Worm (Caenorhabditis elegans) whole organism, L4 larva: ENCODE results near the gene bbln-1.

Source experiments
- F26F4.8 ChIP-seq: fragments of 200-800 bp; sonication (Bioruptor generic); conservative IDR thresholded peaks from 2 replicates; pipeline ENCODE4 v1.3.6; 2022; ENCODE audit warnings: missing genetic modification characterization, missing compliant biosample characterization
- T20F7.1 ChIP-seq: fragments of 200-800 bp; sonication (Bioruptor generic); optimal IDR thresholded peaks from 2 replicates; lab custom pipeline; 2018; ENCODE audit warnings: mild to moderate bottlenecking, missing genetic modification characterization, missing compliant biosample characterization
- T26A8.4 ChIP-seq: fragments of 200-800 bp; sonication (Bioruptor generic); IDR thresholded peaks from 2 replicates; pipeline ENCODE4 v1.3.6; 2022; ENCODE audit warnings: missing genetic modification characterization, missing compliant biosample characterization
- Y48G9A.11 ChIP-seq: fragments of 200-800 bp; sonication (Bioruptor generic); IDR thresholded peaks from 2 replicates; pipeline ENCODE4 v1.3.6; 2022; ENCODE audit warnings: missing genetic modification reagents, missing genetic modification characterization, missing compliant biosample characterization
- Y5F2A.4 ChIP-seq: fragments of 200-800 bp; sonication (Bioruptor generic); optimal IDR thresholded peaks from 2 replicates; lab custom pipeline; 2018; ENCODE audit warnings: mild to moderate bottlenecking, missing genetic modification characterization, missing compliant biosample characterization
- Y75B8A.6 ChIP-seq: fragments of 200-800 bp; sonication (Bioruptor generic); IDR thresholded peaks from 2 replicates; pipeline ENCODE4 v1.3.6; 2022; ENCODE audit warnings: missing genetic modification reagents, missing genetic modification characterization, missing compliant biosample characterization
- ZK546.5 ChIP-seq, 2 experiments: sonication (generic microtip); optimal IDR thresholded peaks; 2 replicates each; lab custom pipeline; 2017; ENCODE audit warnings: missing biosample characterization in 2 of 2, missing genetic modification characterization in 2 of 2
- aha-1 ChIP-seq: fragments of 150-350 bp; peaks from one replicate; lab custom pipeline; 2014; ENCODE audit warnings: missing biosample characterization, missing genetic modification characterization
- ama-1 ChIP-seq: fragments of 150-350 bp; optimal IDR thresholded peaks from 2 replicates; lab custom pipeline; 2014; ENCODE audit warnings: inconsistent platforms, mixed read lengths
- attf-4 ChIP-seq: sonication (generic microtip); optimal IDR thresholded peaks from 3 replicates; lab custom pipeline; 2017; ENCODE audit warnings: missing biosample characterization, missing genetic modification characterization
- ceh-32 ChIP-seq: sonication (generic microtip); optimal IDR thresholded peaks from 2 replicates; lab custom pipeline; 2016; ENCODE audit warnings: mild to moderate bottlenecking, missing genetic modification characterization, missing compliant biosample characterization; ENCODE audit not compliant: poor library complexity
- ceh-82 ChIP-seq: sonication (generic microtip); optimal IDR thresholded peaks from 2 replicates; lab custom pipeline; 2017; ENCODE audit warnings: missing biosample characterization, missing genetic modification characterization
- daf-12 ChIP-seq: fragments of 150-350 bp; optimal IDR thresholded peaks from 2 replicates; lab custom pipeline; 2014; ENCODE audit warnings: missing biosample characterization, missing genetic modification reagents, missing genetic modification characterization
- daf-16 ChIP-seq, 3 experiments: sonication (generic microtip); optimal IDR thresholded peaks; 2 replicates each; lab custom pipeline; 2016 to 2017; ENCODE audit warnings: missing genetic modification characterization in 3 of 3, missing genetic modification reagents in 3 of 3, mild to moderate bottlenecking in 2 of 3, missing compliant biosample characterization in 2 of 3, missing biosample characterization in 1 of 3, moderate library complexity in 1 of 3
- daf-8 ChIP-seq: fragments of 200-800 bp; sonication (Bioruptor generic); IDR thresholded peaks from 2 replicates; pipeline ENCODE4 v1.3.6; 2022; ENCODE audit warnings: missing genetic modification characterization, missing compliant biosample characterization
- dmd-6 ChIP-seq: fragments of 200-800 bp; sonication (Bioruptor generic); IDR thresholded peaks from 2 replicates; pipeline ENCODE4 v1.3.6; 2022; ENCODE audit warnings: missing genetic modification reagents, missing genetic modification characterization, missing compliant biosample characterization
- duxl-1 ChIP-seq: sonication (generic microtip); optimal IDR thresholded peaks from 2 replicates; lab custom pipeline; 2016; ENCODE audit warnings: mild to moderate bottlenecking, missing genetic modification characterization, moderate library complexity, missing compliant biosample characterization; ENCODE audit not compliant: poor library complexity
- dve-1 ChIP-seq: sonication (generic microtip); optimal IDR thresholded peaks from 2 replicates; lab custom pipeline; 2017; ENCODE audit warnings: antibody characterized with exemption, mild to moderate bottlenecking, missing genetic modification characterization, missing compliant biosample characterization; ENCODE audit not compliant: insufficient read depth
- egl-43 ChIP-seq: fragments of 200-800 bp; sonication (Bioruptor generic); IDR thresholded peaks from 2 replicates; pipeline ENCODE4 v1.3.6; 2022; ENCODE audit warnings: missing genetic modification reagents, missing genetic modification characterization, missing compliant biosample characterization
- fkh-10 ChIP-seq: fragments of 150-350 bp; optimal IDR thresholded peaks from 2 replicates; lab custom pipeline; 2014; ENCODE audit warnings: missing biosample characterization, missing genetic modification reagents, missing genetic modification characterization
- fos-1 ChIP-seq: fragments of 150-350 bp; optimal IDR thresholded peaks from 2 replicates; lab custom pipeline; 2014; ENCODE audit warnings: missing biosample characterization, missing genetic modification characterization
- lin-13 ChIP-seq: fragments of 150-350 bp; optimal IDR thresholded peaks from 2 replicates; lab custom pipeline; 2014; ENCODE audit warnings: missing biosample characterization, missing genetic modification reagents, missing genetic modification characterization
- lin-39 ChIP-seq: fragments of 150-350 bp; optimal IDR thresholded peaks from 2 replicates; lab custom pipeline; 2014; ENCODE audit warnings: missing biosample characterization, missing genetic modification reagents, missing genetic modification characterization
- madf-9 ChIP-seq: fragments of 200-800 bp; sonication (Bioruptor generic); conservative IDR thresholded peaks from 2 replicates; pipeline ENCODE4 v1.3.6; 2022; ENCODE audit warnings: missing genetic modification reagents, missing genetic modification characterization, missing compliant biosample characterization
- mdl-1 ChIP-seq, 2 experiments: fragments of 150-350 bp in 1 of 2; sonication (generic microtip) in 1 of 2; optimal IDR thresholded peaks; 2 replicates each; lab custom pipeline; 2014 to 2017; ENCODE audit warnings: missing biosample characterization in 2 of 2, missing genetic modification characterization in 2 of 2
- mep-1 ChIP-seq: fragments of 150-350 bp; sonication (generic microtip); optimal IDR thresholded peaks from 3 replicates; lab custom pipeline; 2014; ENCODE audit warnings: missing biosample characterization, missing genetic modification characterization
- mes-2 ChIP-seq: sonication (generic microtip); optimal IDR thresholded peaks from 2 replicates; lab custom pipeline; 2016; ENCODE audit warnings: missing genotype, mild to moderate bottlenecking, missing genetic modification characterization, missing compliant biosample characterization; ENCODE audit not compliant: poor library complexity, severe bottlenecking
- mxl-2 ChIP-seq: fragments of 200-800 bp; sonication (Bioruptor generic); conservative IDR thresholded peaks from 2 replicates; pipeline ENCODE4 v1.3.6; 2022; ENCODE audit warnings: missing genetic modification reagents, missing genetic modification characterization, missing compliant biosample characterization
- mxl-3 ChIP-seq: fragments of 200-800 bp; sonication (Bioruptor generic); optimal IDR thresholded peaks from 2 replicates; lab custom pipeline; 2018; ENCODE audit warnings: mild to moderate bottlenecking, missing genetic modification characterization, missing compliant biosample characterization
- nhr-11 ChIP-seq: fragments of 150-350 bp; optimal IDR thresholded peaks from 2 replicates; lab custom pipeline; 2014; ENCODE audit warnings: missing biosample characterization, missing genetic modification characterization
- nhr-25 ChIP-seq: sonication (generic microtip); optimal IDR thresholded peaks from 2 replicates; lab custom pipeline; 2017; ENCODE audit warnings: missing genetic modification characterization, mild to moderate bottlenecking, missing compliant biosample characterization, antibody characterized with exemption, moderate library complexity, borderline replicate concordance; ENCODE audit not compliant: insufficient read depth
- nhr-28 ChIP-seq: fragments of 150-350 bp; optimal IDR thresholded peaks from 2 replicates; lab custom pipeline; 2014; ENCODE audit warnings: missing biosample characterization, missing genetic modification characterization
- nhr-41 ChIP-seq: fragments of 200-800 bp; sonication (Bioruptor generic); IDR thresholded peaks from 2 replicates; pipeline ENCODE4 v1.3.6; 2022; ENCODE audit warnings: missing genetic modification reagents, missing genetic modification characterization, missing compliant biosample characterization
- nhr-48 ChIP-seq: sonication (generic microtip); optimal IDR thresholded peaks from 2 replicates; lab custom pipeline; 2016; ENCODE audit warnings: mild to moderate bottlenecking, missing genetic modification characterization, missing compliant biosample characterization
- nhr-76 ChIP-seq: fragments of 150-350 bp; optimal IDR thresholded peaks from 2 replicates; lab custom pipeline; 2014; ENCODE audit warnings: missing biosample characterization, missing genetic modification characterization
- php-3 ChIP-seq: fragments of 200-800 bp; sonication (Bioruptor generic); IDR thresholded peaks from 2 replicates; pipeline ENCODE4 v1.3.6; 2022; ENCODE audit warnings: missing genetic modification reagents, missing genetic modification characterization, missing compliant biosample characterization
- pqm-1 ChIP-seq: sonication (generic microtip); optimal IDR thresholded peaks from 2 replicates; lab custom pipeline; 2017; ENCODE audit warnings: missing biosample characterization, missing genetic modification characterization
- saeg-2 ChIP-seq: fragments of 200-800 bp; sonication (Bioruptor generic); IDR thresholded peaks from 2 replicates; pipeline ENCODE4 v1.3.6; 2022; ENCODE audit warnings: missing genetic modification reagents, missing genetic modification characterization, missing compliant biosample characterization
- sdz-12 ChIP-seq: fragments of 200-800 bp; sonication (Bioruptor generic); optimal IDR thresholded peaks from 2 replicates; lab custom pipeline; 2018; ENCODE audit warnings: mild to moderate bottlenecking, missing genetic modification characterization, missing compliant biosample characterization
- set-16 ChIP-seq: fragments of 200-800 bp; sonication (Bioruptor generic); IDR thresholded peaks from 2 replicates; pipeline ENCODE4 v1.3.6; 2022; ENCODE audit warnings: missing genetic modification reagents, missing genetic modification characterization, missing compliant biosample characterization
- spr-3 ChIP-seq: fragments of 200-800 bp; sonication (Bioruptor generic); optimal IDR thresholded peaks from 2 replicates; lab custom pipeline; 2018; ENCODE audit warnings: mild to moderate bottlenecking, missing genetic modification characterization, missing compliant biosample characterization
- tag-97 ChIP-seq: fragments of 200-800 bp; sonication (Bioruptor generic); IDR thresholded peaks from 2 replicates; pipeline ENCODE4 v1.3.6; 2022; ENCODE audit warnings: missing genetic modification characterization, missing compliant biosample characterization
- unc-39 ChIP-seq: sonication (generic microtip); optimal IDR thresholded peaks from 2 replicates; lab custom pipeline; 2017; ENCODE audit warnings: missing biosample characterization, missing genetic modification characterization
- ztf-11 ChIP-seq: fragments of 150-350 bp; optimal IDR thresholded peaks from 2 replicates; lab custom pipeline; 2014; ENCODE audit warnings: missing biosample characterization, missing genetic modification characterization
- ztf-7 ChIP-seq: fragments of 150-350 bp; optimal IDR thresholded peaks from 2 replicates; lab custom pipeline; 2014; ENCODE audit warnings: missing biosample characterization, missing genetic modification characterization

bbln-1 gene

DNA sequence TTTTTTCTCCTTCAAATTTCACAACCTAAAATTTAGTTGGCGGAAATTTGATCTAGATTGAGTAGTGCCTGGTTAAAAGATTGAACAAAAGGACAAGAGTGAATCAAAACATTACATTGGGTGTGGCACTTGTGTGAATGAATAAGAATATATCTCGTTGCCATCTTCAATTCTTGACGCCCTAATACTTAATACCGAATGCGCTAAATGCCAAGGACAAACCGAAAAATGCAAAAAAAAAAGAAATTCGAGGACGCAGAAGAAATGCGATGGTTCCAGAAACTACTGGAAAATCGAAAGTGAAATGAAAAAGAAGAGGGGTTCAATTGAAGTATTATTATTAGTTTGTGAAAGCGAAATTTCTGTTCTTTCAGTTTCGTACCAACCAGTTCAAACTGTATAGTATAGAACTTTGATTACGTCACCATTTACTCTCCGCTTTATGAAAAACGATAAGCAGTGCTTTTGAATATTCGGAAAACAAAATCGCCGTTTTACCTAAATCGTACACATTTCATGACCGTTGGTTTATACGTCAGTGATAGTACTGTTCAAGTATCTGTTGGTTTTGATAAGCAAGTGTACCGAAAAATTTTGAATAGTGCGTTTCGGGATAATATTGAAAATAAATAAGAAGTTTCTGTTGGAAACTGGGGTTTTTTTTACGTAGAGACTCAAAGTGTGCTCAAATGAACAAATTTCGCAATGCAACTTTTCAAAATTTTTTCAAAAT is 3.0 kb upstream of the bbln-1 start:
- TF ChIP-seq tag-97 (GFP tag; lab: Robert Waterston, UW), result no peak
- peak; percentile 36 for TF ChIP-seq dve-1 (tag; lab: Kevin White, UChicago)
- no peak for TF ChIP-seq ceh-82 (tag; lab: Kevin White, UChicago)
- no peak for TF ChIP-seq mdl-1 (tag; optimal IDR thresholded peaks at IDR 0.05; lab: Kevin White, UChicago)
- TF ChIP-seq lin-39 (tag; lab: Kevin White, UChicago), result no peak
- peak; percentile 44 for TF ChIP-seq nhr-28 (tag; lab: Kevin White, UChicago)
- TF ChIP-seq nhr-41 (GFP tag; lab: Robert Waterston, UW), result no peak
- TF ChIP-seq T20F7.1, result no peak
- no peak for TF ChIP-seq daf-16 (GFP tag; optimal IDR thresholded peaks at IDR 0.05; lab: Kevin White, UChicago)
- TF ChIP-seq daf-16 (tag; optimal IDR thresholded peaks at IDR 0.05; lab: Kevin White, UChicago), result peak; percentile 85
- peak; percentile 26 for TF ChIP-seq nhr-25 (tag; lab: Kevin White, UChicago)
- TF ChIP-seq nhr-11 (tag; lab: Kevin White, UChicago), result no peak
- peak; percentile 30 for TF ChIP-seq pqm-1 (tag; lab: Kevin White, UChicago)

DNA sequence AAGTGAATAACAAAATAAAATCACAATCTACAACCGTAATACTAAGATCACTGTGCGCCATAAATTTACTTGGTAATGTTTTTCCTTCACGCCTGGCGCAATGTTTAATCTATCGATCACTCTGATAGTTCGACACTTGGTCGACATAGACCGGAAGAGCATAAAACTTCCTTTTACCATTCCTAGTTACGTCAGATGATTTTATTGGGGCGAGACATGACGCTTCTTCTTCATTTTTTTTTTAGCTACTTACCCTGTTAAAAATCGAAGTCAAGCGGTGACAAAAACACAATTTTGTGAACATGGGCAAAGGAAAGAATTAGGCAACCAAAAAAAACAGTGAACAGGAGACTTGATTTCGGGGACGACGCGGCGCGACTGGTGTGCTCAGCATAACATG is 2.3 kb upstream of the bbln-1 start:
- TF ChIP-seq php-3 (GFP tag; lab: Robert Waterston, UW), result peak; percentile 34; the same call in 1 of the 2 replicates
- TF ChIP-seq daf-16 (GFP tag; optimal IDR thresholded peaks at IDR 0.05; lab: Kevin White, UChicago), result no peak
- TF ChIP-seq daf-16 (tag; optimal IDR thresholded peaks at IDR 0.05; lab: Kevin White, UChicago), result peak; percentile 4
- TF ChIP-seq attf-4 (tag; lab: Kevin White, UChicago), result no peak
- TF ChIP-seq unc-39, result no peak
- TF ChIP-seq ama-1 (lab: Kevin White, UChicago), result no peak
- 0 out of 2 replicates have a peak, but pooled peaks have one; percentile 16 for TF ChIP-seq dmd-6 (GFP tag; lab: Robert Waterston, UW)
- TF ChIP-seq dve-1 (tag; lab: Kevin White, UChicago), result peak; percentile 20
- peak; percentile 31 for TF ChIP-seq aha-1
- TF ChIP-seq nhr-48, result no peak
- TF ChIP-seq Y75B8A.6, result no peak
- TF ChIP-seq ztf-7, result peak; percentile 85
- no peak for TF ChIP-seq fos-1 (tag; lab: Kevin White, UChicago)

DNA sequence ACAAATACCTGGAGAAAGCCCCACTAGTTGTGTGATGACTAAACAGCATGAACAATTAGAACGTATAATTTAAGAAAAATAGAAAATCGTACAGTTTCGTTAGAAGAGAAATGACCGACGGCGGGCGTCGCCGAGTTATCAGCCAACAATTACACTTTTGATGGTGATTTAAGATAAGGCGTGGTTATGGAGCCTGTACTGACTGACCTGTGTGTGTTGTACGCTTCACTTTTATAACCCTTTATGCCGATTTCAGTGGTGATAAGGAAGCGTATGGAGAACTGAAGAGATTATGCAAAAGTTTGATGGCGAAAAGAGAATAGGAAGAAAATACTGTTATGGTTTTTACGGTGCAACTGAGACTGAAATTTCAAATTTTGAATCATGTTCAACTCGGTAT is 872 bp upstream of the bbln-1 start:
- no peak for TF ChIP-seq ztf-11 (tag; lab: Kevin White, UChicago)
- no peak for TF ChIP-seq F26F4.8 (GFP tag; lab: Robert Waterston, UW)
- TF ChIP-seq duxl-1, result no peak
- no peak for TF ChIP-seq Y5F2A.4 (GFP tag; lab: Kevin White, UChicago)
- TF ChIP-seq madf-9, result no peak
- no peak for TF ChIP-seq ceh-32 (tag; lab: Kevin White, UChicago)
- TF ChIP-seq lin-13 (GFP tag; lab: Kevin White, UChicago), result no peak
- TF ChIP-seq set-16 (GFP tag; lab: Robert Waterston, UW), result no peak
- no peak for TF ChIP-seq daf-8 (GFP tag; lab: Robert Waterston, UW)
- 0 out of 2 replicates have a peak, but pooled peaks have one; percentile 22 for TF ChIP-seq saeg-2 (GFP tag; lab: Robert Waterston, UW)
- 0 out of 2 replicates have a peak, but pooled peaks have one; percentile 33 for TF ChIP-seq T26A8.4 (GFP tag; lab: Robert Waterston, UW)
- no peak for TF ChIP-seq fkh-10
- TF ChIP-seq mep-1 (tag; lab: Kevin White, UChicago), result peak; percentile 11
- TF ChIP-seq Y48G9A.11 (GFP tag; lab: Robert Waterston, UW), result no peak
- no peak for TF ChIP-seq ZK546.5 (tag; optimal IDR thresholded peaks at IDR 0.05; lab: Kevin White, UChicago)
- no peak for TF ChIP-seq egl-43 (GFP tag; lab: Robert Waterston, UW)
- TF ChIP-seq spr-3 (GFP tag; lab: Kevin White, UChicago), result no peak
- peak; percentile 91 for TF ChIP-seq dmd-6 (GFP tag; lab: Robert Waterston, UW)
- TF ChIP-seq mxl-3, result peak; percentile 31
- peak in 1 of 2 experiments; percentile 31 for TF ChIP-seq daf-16 (GFP tag; optimal IDR thresholded peaks at IDR 0.05; lab: Kevin White, UChicago)
- TF ChIP-seq daf-16 (tag; optimal IDR thresholded peaks at IDR 0.05; lab: Kevin White, UChicago), result peak; percentile 84
- peak; percentile 92 for TF ChIP-seq nhr-28 (tag; lab: Kevin White, UChicago)
- TF ChIP-seq nhr-76 (tag; lab: Kevin White, UChicago), result no peak
- no peak for TF ChIP-seq mxl-2 (GFP tag; lab: Robert Waterston, UW)
- TF ChIP-seq mes-2 (tag; lab: Kevin White, UChicago), result peak; percentile 20
- peak; percentile 97 for TF ChIP-seq php-3 (GFP tag; lab: Robert Waterston, UW)
- no peak for TF ChIP-seq sdz-12
- TF ChIP-seq ztf-7, result peak; percentile 8
- no peak for TF ChIP-seq attf-4 (tag; lab: Kevin White, UChicago)
- no peak for TF ChIP-seq daf-12 (tag; lab: Kevin White, UChicago)
